Fruit fly (Drosophila melanogaster) Kc167 (cell line): Measurements from ENCODE around the gene stumps.

Experiments
- h ChIP-seq: fragments of >200 bp; optimal IDR thresholded peaks from 3 replicates; lab custom pipeline; 2018; ENCODE audit warnings: missing external identifiers
- insv ChIP-seq: fragments of >200 bp; optimal IDR thresholded peaks from 3 replicates; lab custom pipeline; 2018; ENCODE audit warnings: missing external identifiers
- psq ChIP-seq: fragments of >200 bp; optimal IDR thresholded peaks from 2 replicates; lab custom pipeline; 2017; ENCODE audit warnings: missing external identifiers

DNA sequence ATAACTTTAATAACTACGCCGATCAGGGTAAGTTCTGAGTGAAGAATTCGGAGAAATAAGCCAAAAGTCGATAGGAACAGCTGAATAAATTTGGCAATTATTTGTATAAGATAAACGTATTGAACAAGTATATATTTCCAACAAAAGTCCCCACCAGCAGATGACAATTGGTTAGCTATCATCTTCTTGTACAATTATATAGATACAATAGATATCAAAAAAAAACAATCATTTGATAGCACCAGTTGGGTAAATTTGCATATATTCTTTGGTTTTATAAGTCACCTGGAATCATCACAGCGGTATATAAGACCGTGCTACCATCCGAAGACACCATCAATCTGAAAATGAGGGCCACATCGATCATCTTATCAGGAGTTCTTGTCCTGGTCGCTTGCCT lies 16.4 kb upstream of the stumps start, which contains the start of gene Jig:
- TF ChIP-seq insv (no peak), psq (lab: Kevin White, UChicago) (no peak), h (no peak)
